Fruit fly (Drosophila melanogaster) whole organism: ENCODE results near the gene Indy.

Experiments
- CG8478 ChIP-seq: fragments of >200 bp; optimal IDR thresholded peaks from 2 replicates; lab custom pipeline; 2018; ENCODE audit warnings: inconsistent platforms
- EcR ChIP-seq, 2 experiments: fragments of >200 bp; optimal IDR thresholded peaks; 2 replicates each; lab custom pipeline; 2017; ENCODE audit warnings: missing biosample characterization in 2 of 2, missing genetic modification characterization in 2 of 2, missing genetic modification reagents in 2 of 2
- pan ChIP-seq: fragments of >200 bp; optimal IDR thresholded peaks from 2 replicates; lab custom pipeline; 2017
- usp ChIP-seq: fragments of >200 bp; optimal IDR thresholded peaks from 2 replicates; lab custom pipeline; 2017; ENCODE audit warnings: missing biosample characterization, missing genetic modification characterization, mixed read lengths

dm6 chr3L:18834924-18835323 lies 11.1 kb downstream of the Indy start:
- TF ChIP-seq CG8478 (lab: Kevin White, UChicago) (no peak), pan (lab: Kevin White, UChicago) (no peak), EcR (GFP tag; optimal IDR thresholded peaks at IDR 0.05; lab: Kevin White, UChicago) (no peak), usp (GFP tag; lab: Kevin White, UChicago) (no peak)
